Worm (Caenorhabditis elegans) whole organism, L1 larva: ENCODE results near the gene pcn-1.

Source experiments
- C04F5.9 ChIP-seq: sonication (generic microtip); optimal IDR thresholded peaks from 2 replicates; lab custom pipeline; 2016; ENCODE audit warnings: missing genetic modification characterization, missing compliant biosample characterization
- C16A3.4 ChIP-seq: fragments of 150-350 bp; optimal IDR thresholded peaks from 2 replicates; lab custom pipeline; 2014; ENCODE audit warnings: missing biosample characterization, missing genetic modification characterization
- C34B4.2 ChIP-seq: sonication (generic microtip); optimal IDR thresholded peaks from 2 replicates; lab custom pipeline; 2017; ENCODE audit warnings: mild to moderate bottlenecking, missing genetic modification characterization, missing compliant biosample characterization
- Y116A8C.19 ChIP-seq: sonication (generic microtip); optimal IDR thresholded peaks from 2 replicates; lab custom pipeline; 2016; ENCODE audit warnings: missing compliant biosample characterization, missing genetic modification characterization, borderline replicate concordance
- aha-1 ChIP-seq: fragments of 150-350 bp; optimal IDR thresholded peaks from 2 replicates; lab custom pipeline; 2014; ENCODE audit warnings: missing biosample characterization, missing genetic modification characterization
- ama-1 ChIP-seq: fragments of 150-350 bp; optimal IDR thresholded peaks from 2 replicates; lab custom pipeline; 2014
- ceh-63 ChIP-seq: fragments of 200-800 bp; sonication (Bioruptor generic); optimal IDR thresholded peaks from 2 replicates; lab custom pipeline; 2018; ENCODE audit warnings: mild to moderate bottlenecking, missing genetic modification characterization, missing compliant biosample characterization
- ceh-8 ChIP-seq: fragments of 200-800 bp; sonication (Bioruptor generic); optimal IDR thresholded peaks from 2 replicates; lab custom pipeline; 2018; ENCODE audit warnings: mild to moderate bottlenecking, missing genetic modification characterization, moderate library complexity, missing compliant biosample characterization
- ceh-82 ChIP-seq, 3 experiments: fragments of 150-350 bp in 1 of 3; sonication (generic microtip) in 2 of 3; optimal IDR thresholded peaks; 2 replicates each; lab custom pipeline; 2014 to 2017; ENCODE audit warnings: missing biosample characterization in 3 of 3, missing genetic modification characterization in 3 of 3
- ceh-88 ChIP-seq: fragments of 200-800 bp; sonication (Bioruptor generic); IDR thresholded peaks from 2 replicates; pipeline ENCODE4 v1.3.6; 2022; ENCODE audit warnings: missing genetic modification characterization, missing compliant biosample characterization
- ces-1 ChIP-seq: fragments of 150-350 bp; optimal IDR thresholded peaks from 2 replicates; lab custom pipeline; 2014; ENCODE audit warnings: missing biosample characterization, missing genetic modification reagents, missing genetic modification characterization
- dpl-1 ChIP-seq, 3 experiments: fragments of 150-350 bp in 2 of 3; sonication (generic microtip) in 1 of 3; optimal IDR thresholded peaks; 2 replicates each; lab custom pipeline; 2014 to 2017; ENCODE audit warnings: missing biosample characterization in 3 of 3, missing genetic modification characterization in 3 of 3, missing genetic modification reagents in 3 of 3
- dsc-1 ChIP-seq: sonication (generic microtip); optimal IDR thresholded peaks from 2 replicates; lab custom pipeline; 2016; ENCODE audit warnings: mild to moderate bottlenecking, missing genetic modification characterization, missing compliant biosample characterization
- efl-1 ChIP-seq, 4 experiments: fragments of 150-350 bp; optimal IDR thresholded peaks in 3 of 4; peaks in 1 of 4; 1 replicate in 1 of 4; 2 replicates in 3 of 4; lab custom pipeline; 2014; ENCODE audit warnings: missing biosample characterization in 2 of 4, missing genetic modification characterization in 2 of 4, missing genetic modification reagents in 2 of 4
- egl-13 ChIP-seq: sonication (generic microtip); optimal IDR thresholded peaks from 2 replicates; lab custom pipeline; 2016; ENCODE audit warnings: missing genotype, missing genetic modification reagents, missing genetic modification characterization, missing compliant biosample characterization
- elt-2 ChIP-seq: sonication (generic microtip); optimal IDR thresholded peaks from 2 replicates; lab custom pipeline; 2016; ENCODE audit warnings: missing genetic modification characterization, mild to moderate bottlenecking, inconsistent platforms, missing compliant biosample characterization, missing genetic modification reagents
- fkh-10 ChIP-seq: sonication (generic microtip); optimal IDR thresholded peaks from 2 replicates; lab custom pipeline; 2017; ENCODE audit warnings: missing biosample characterization, missing genetic modification reagents, missing genetic modification characterization
- fos-1 ChIP-seq: fragments of 150-350 bp; optimal IDR thresholded peaks from 2 replicates; lab custom pipeline; 2014; ENCODE audit warnings: missing biosample characterization, missing genetic modification characterization
- hlh-4 ChIP-seq: sonication (generic microtip); optimal IDR thresholded peaks from 2 replicates; lab custom pipeline; 2016; ENCODE audit warnings: mild to moderate bottlenecking, missing genetic modification characterization, missing compliant biosample characterization
- hpl-2 ChIP-seq: fragments of 150-350 bp; optimal IDR thresholded peaks from 2 replicates; lab custom pipeline; 2014; ENCODE audit warnings: missing biosample characterization, missing genetic modification reagents, missing genetic modification characterization
- irx-1 ChIP-seq: sonication (generic microtip); optimal IDR thresholded peaks from 2 replicates; lab custom pipeline; 2016; ENCODE audit warnings: missing genetic modification characterization, missing compliant biosample characterization
- isw-1 ChIP-seq: fragments of 200-800 bp; sonication (Bioruptor generic); IDR thresholded peaks from 2 replicates; pipeline ENCODE4 v1.3.6; 2022; ENCODE audit warnings: missing genetic modification characterization, missing compliant biosample characterization
- lin-13 ChIP-seq: fragments of 150-350 bp; optimal IDR thresholded peaks from 2 replicates; lab custom pipeline; 2014; ENCODE audit warnings: missing biosample characterization, missing genetic modification reagents, missing genetic modification characterization
- lin-14 ChIP-seq: fragments of 200-800 bp; sonication (Bioruptor generic); optimal IDR thresholded peaks from 2 replicates; lab custom pipeline; 2018; ENCODE audit warnings: mild to moderate bottlenecking, missing genetic modification characterization, moderate library complexity, missing compliant biosample characterization
- lin-35 ChIP-seq, 2 experiments: fragments of 150-350 bp; optimal IDR thresholded peaks; 2 replicates each; lab custom pipeline; 2014; ENCODE audit warnings: missing biosample characterization in 2 of 2, missing genetic modification characterization in 2 of 2, missing genetic modification reagents in 2 of 2
- lin-39 ChIP-seq: fragments of 150-350 bp; optimal IDR thresholded peaks from 2 replicates; lab custom pipeline; 2014; ENCODE audit warnings: missing biosample characterization, missing genetic modification reagents, missing genetic modification characterization
- lsy-2 ChIP-seq, 2 experiments: fragments of 150-350 bp; optimal IDR thresholded peaks; 2 replicates each; lab custom pipeline; 2014; ENCODE audit warnings: missing biosample characterization in 2 of 2, missing genetic modification characterization in 2 of 2
- mdl-1 ChIP-seq, 2 experiments: fragments of 150-350 bp; optimal IDR thresholded peaks; 2 replicates each; lab custom pipeline; 2014 to 2017; ENCODE audit warnings: missing biosample characterization in 2 of 2, missing genetic modification characterization in 2 of 2, inconsistent platforms in 1 of 2
- mef-2 ChIP-seq: fragments of 150-350 bp; optimal IDR thresholded peaks from 2 replicates; lab custom pipeline; 2014; ENCODE audit warnings: missing biosample characterization, missing genetic modification characterization
- mep-1 ChIP-seq: fragments of 150-350 bp; optimal IDR thresholded peaks from 2 replicates; lab custom pipeline; 2014; ENCODE audit warnings: missing biosample characterization, missing genetic modification characterization
- nhr-11 ChIP-seq: fragments of 150-350 bp; optimal IDR thresholded peaks from 2 replicates; lab custom pipeline; 2014; ENCODE audit warnings: missing biosample characterization, missing genetic modification characterization
- nhr-237 ChIP-seq: fragments of 150-350 bp; optimal IDR thresholded peaks from 2 replicates; lab custom pipeline; 2014; ENCODE audit warnings: missing biosample characterization, missing genetic modification characterization
- nhr-47 ChIP-seq: sonication (generic microtip); optimal IDR thresholded peaks from 2 replicates; lab custom pipeline; 2016; ENCODE audit warnings: mild to moderate bottlenecking, missing genetic modification characterization, moderate library complexity, missing compliant biosample characterization
- nhr-71 ChIP-seq: sonication (generic microtip); optimal IDR thresholded peaks from 2 replicates; lab custom pipeline; 2016; ENCODE audit warnings: mild to moderate bottlenecking, missing genetic modification characterization, moderate library complexity, missing compliant biosample characterization
- nhr-77 ChIP-seq: fragments of 150-350 bp; optimal IDR thresholded peaks from 2 replicates; lab custom pipeline; 2014; ENCODE audit warnings: missing biosample characterization, missing genetic modification characterization
- nhr-84 ChIP-seq: sonication (generic microtip); optimal IDR thresholded peaks from 2 replicates; lab custom pipeline; 2017; ENCODE audit warnings: missing biosample characterization, missing genetic modification characterization
- nhr-85 ChIP-seq: sonication (generic microtip); peaks from one replicate; lab custom pipeline; 2016; ENCODE audit warnings: missing genetic modification characterization, inconsistent platforms, missing compliant biosample characterization
- pag-3 ChIP-seq: sonication (generic microtip); optimal IDR thresholded peaks from 2 replicates; lab custom pipeline; 2017; ENCODE audit warnings: missing genetic modification characterization, mild to moderate bottlenecking, missing compliant biosample characterization, antibody characterized with exemption, borderline replicate concordance; ENCODE audit not compliant: insufficient read depth
- pqm-1 ChIP-seq: sonication (generic microtip); optimal IDR thresholded peaks from 3 replicates; lab custom pipeline; 2017; ENCODE audit warnings: missing biosample characterization, missing genetic modification characterization
- skn-1 ChIP-seq: fragments of 150-350 bp; optimal IDR thresholded peaks from 2 replicates; lab custom pipeline; 2014; ENCODE audit warnings: missing biosample characterization, missing genetic modification characterization
- snpc-4 ChIP-seq: fragments of 150-350 bp; optimal IDR thresholded peaks from 2 replicates; lab custom pipeline; 2014; ENCODE audit warnings: missing biosample characterization, missing genetic modification characterization
- snu-23 ChIP-seq: sonication (generic microtip); optimal IDR thresholded peaks from 2 replicates; lab custom pipeline; 2016; ENCODE audit warnings: missing genetic modification characterization, missing compliant biosample characterization
- sptf-1 ChIP-seq: fragments of 150-350 bp; optimal IDR thresholded peaks from 2 replicates; lab custom pipeline; 2014; ENCODE audit warnings: missing biosample characterization, missing genetic modification characterization
- tbx-2 ChIP-seq: sonication (generic microtip); optimal IDR thresholded peaks from 2 replicates; lab custom pipeline; 2016; ENCODE audit warnings: missing genetic modification characterization, missing compliant biosample characterization
- unc-30 ChIP-seq: sonication (generic microtip); optimal IDR thresholded peaks from 2 replicates; lab custom pipeline; 2017; ENCODE audit warnings: missing biosample characterization, missing genetic modification characterization
- unc-62 ChIP-seq: fragments of 150-350 bp; optimal IDR thresholded peaks from 2 replicates; lab custom pipeline; 2014; ENCODE audit warnings: missing biosample characterization, missing genetic modification reagents, missing genetic modification characterization
- unc-98 ChIP-seq: fragments of 200-800 bp; sonication (Bioruptor generic); IDR thresholded peaks from 2 replicates; pipeline ENCODE4 v1.3.6; 2022; ENCODE audit warnings: missing genetic modification characterization, missing compliant biosample characterization
- vab-15 ChIP-seq: sonication (generic microtip); optimal IDR thresholded peaks from 2 replicates; lab custom pipeline; 2017; ENCODE audit warnings: missing genotype, mild to moderate bottlenecking, missing genetic modification characterization, missing compliant biosample characterization
- ztf-11 ChIP-seq, 2 experiments: sonication (generic microtip); optimal IDR thresholded peaks; 2 replicates each; lab custom pipeline; 2016 to 2017; ENCODE audit warnings: missing genetic modification characterization in 2 of 2, missing biosample characterization in 1 of 2, missing compliant biosample characterization in 1 of 2
- ztf-4 ChIP-seq: fragments of 150-350 bp; optimal IDR thresholded peaks from 2 replicates; lab custom pipeline; 2014; ENCODE audit warnings: missing biosample characterization, missing genetic modification characterization

pcn-1 gene

DNA sequence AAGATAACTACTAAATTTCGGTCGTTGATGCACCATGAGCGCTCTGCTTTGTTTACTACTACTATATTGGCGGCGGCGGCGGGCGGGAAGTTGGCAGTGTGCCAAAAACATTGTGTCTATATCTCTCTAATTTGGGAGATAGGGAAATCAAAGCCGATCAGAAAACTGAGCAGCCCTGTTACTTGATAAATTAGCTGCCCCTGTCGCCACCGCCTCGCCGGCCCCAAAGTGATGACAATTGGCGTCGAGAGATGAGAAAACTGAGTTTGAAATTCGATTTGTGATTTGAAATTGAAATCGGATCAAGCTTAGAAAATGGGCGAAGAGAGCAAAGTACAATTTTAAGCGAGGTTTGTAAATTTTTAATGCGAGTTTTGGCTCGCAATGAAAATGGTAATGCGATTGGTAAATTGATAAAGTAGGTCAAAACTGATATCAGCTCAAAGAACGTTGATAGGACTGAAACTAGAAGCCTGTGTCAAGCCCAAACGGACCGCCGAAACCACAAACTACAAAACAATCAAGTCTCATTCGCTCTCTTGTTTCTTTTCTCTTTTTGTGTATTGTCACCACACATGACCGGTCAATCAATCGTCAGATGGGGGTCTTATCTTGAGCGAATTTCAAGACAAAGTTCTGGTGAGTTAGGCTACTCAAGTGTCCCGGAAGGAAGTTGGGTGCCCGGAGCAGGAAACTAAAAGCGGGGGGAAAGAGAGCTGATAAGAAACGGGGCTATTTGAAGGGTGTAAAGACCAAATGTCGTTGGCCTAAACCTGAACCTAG lies 22.0 kb downstream of the pcn-1 start (continued):
- no peak for TF ChIP-seq C04F5.9 (tag; lab: Kevin White, UChicago)
- TF ChIP-seq skn-1 (tag; lab: Kevin White, UChicago) = no peak

ce11 chrIV:4025923-4026322 lies 23.3 kb downstream of the pcn-1 start:
- TF ChIP-seq lsy-2 (tag; optimal IDR thresholded peaks at IDR 0.05; lab: Kevin White, UChicago) (peak in 1 of 2 experiments; percentile 38), nhr-77 (no peak), ama-1 (lab: Kevin White, UChicago) (no peak), mdl-1 (tag; optimal IDR thresholded peaks at IDR 0.05; lab: Kevin White, UChicago) (peak; percentile 53 to 94), lin-13 (GFP tag; lab: Kevin White, UChicago) (peak; percentile 66), lin-39 (tag; lab: Kevin White, UChicago) (no peak), hpl-2 (GFP tag; lab: Kevin White, UChicago) (no peak), ztf-4 (tag; lab: Kevin White, UChicago) (peak; percentile 53), ztf-11 (tag; optimal IDR thresholded peaks at IDR 0.05; lab: Kevin White, UChicago) (no peak), ceh-88 (GFP tag; lab: Robert Waterston, UW) (no peak), unc-98 (GFP tag; lab: Robert Waterston, UW) (no peak; the same call in 1 of the 2 replicates), snu-23 (GFP tag; lab: Kevin White, UChicago) (peak; percentile 45), elt-2 (tag; lab: Kevin White, UChicago) (no peak), fos-1 (no peak), snpc-4 (tag; lab: Kevin White, UChicago) (peak; percentile 43), nhr-237 (no peak), ces-1 (GFP tag; lab: Kevin White, UChicago) (no peak), sptf-1 (tag; lab: Kevin White, UChicago) (no peak), unc-30 (tag; lab: Kevin White, UChicago) (no peak), ceh-82 (tag; optimal IDR thresholded peaks at IDR 0.05; lab: Kevin White, UChicago) (peak in 1 of 3 experiments; percentile 38), ceh-63 (GFP tag; lab: Kevin White, UChicago) (no peak), fkh-10 (GFP tag; lab: Kevin White, UChicago) (no peak), nhr-85 (tag; lab: Kevin White, UChicago) (peak; percentile 86), dsc-1 (tag; lab: Kevin White, UChicago) (peak; percentile 30), nhr-71 (tag; lab: Kevin White, UChicago) (peak; percentile 82), dpl-1 (GFP tag; optimal IDR thresholded peaks at IDR 0.05; lab: Kevin White, UChicago) (peak in 2 of 3 experiments; percentile 15 to 19), pqm-1 (tag; lab: Kevin White, UChicago) (no peak), mef-2 (tag; lab: Kevin White, UChicago) (no peak), nhr-47 (tag; lab: Kevin White, UChicago) (peak; percentile 71), Y116A8C.19 (tag; lab: Kevin White, UChicago) (no peak), hlh-4 (no peak), lin-14 (GFP tag; lab: Kevin White, UChicago) (peak; percentile 87), C34B4.2 (no peak), irx-1 (tag; lab: Kevin White, UChicago) (peak; percentile 20), tbx-2 (tag; lab: Kevin White, UChicago) (peak; percentile 34), nhr-11 (tag; lab: Kevin White, UChicago) (no peak), vab-15 (no peak), C16A3.4 (no peak), isw-1 (GFP tag; lab: Robert Waterston, UW) (no peak), mep-1 (tag; lab: Kevin White, UChicago) (peak; percentile 65), unc-62 (GFP tag; lab: Kevin White, UChicago) (no peak), lin-35 (GFP tag; optimal IDR thresholded peaks at IDR 0.05; lab: Kevin White, UChicago) (peak in 1 of 2 experiments; percentile 54), ceh-8 (GFP tag; lab: Kevin White, UChicago) (no peak), nhr-84 (no peak), skn-1 (tag; lab: Kevin White, UChicago) (peak; percentile 66), pag-3 (tag; lab: Kevin White, UChicago) (no peak), egl-13 (tag; lab: Kevin White, UChicago) (no peak), efl-1 (optimal IDR thresholded peaks at IDR 0.05; lab: Kevin White, UChicago) (peak; percentile 1 to 14), efl-1 (GFP tag; optimal IDR thresholded peaks at IDR 0.05 in 1 of 2; lab: Kevin White, UChicago) (peak; percentile 25 to 91), aha-1 (tag; lab: Kevin White, UChicago) (peak; percentile 99)
